Worm (Caenorhabditis elegans) whole organism, late embryonic: ENCODE data around the gene clec-59.

Experiments used
- C08G9.2 ChIP-seq: sonication (generic microtip); optimal IDR thresholded peaks from 2 replicates; lab custom pipeline; 2016; ENCODE audit warnings: mild to moderate bottlenecking, missing genetic modification characterization, moderate library complexity, missing compliant biosample characterization
- C38D4.7 ChIP-seq: fragments of 200-800 bp; sonication (Bioruptor generic); optimal IDR thresholded peaks from 2 replicates; lab custom pipeline; 2018; ENCODE audit warnings: mild to moderate bottlenecking, missing genetic modification characterization, moderate library complexity, missing compliant biosample characterization
- K02D7.2 ChIP-seq: sonication (generic microtip); optimal IDR thresholded peaks from 2 replicates; lab custom pipeline; 2017; ENCODE audit warnings: mild to moderate bottlenecking, missing genetic modification characterization, missing compliant biosample characterization
- K09A11.1 ChIP-seq: sonication (generic microtip); optimal IDR thresholded peaks from 2 replicates; lab custom pipeline; 2017; ENCODE audit warnings: antibody characterized with exemption, mild to moderate bottlenecking, missing genetic modification characterization, missing compliant biosample characterization; ENCODE audit not compliant: insufficient read depth
- T23F11.4 ChIP-seq: fragments of 200-800 bp; sonication (Bioruptor generic); optimal IDR thresholded peaks from 2 replicates; lab custom pipeline; 2018; ENCODE audit warnings: mild to moderate bottlenecking, missing genetic modification characterization, missing compliant biosample characterization
- Y22D7AL.16 ChIP-seq: sonication (generic microtip); optimal IDR thresholded peaks from 2 replicates; lab custom pipeline; 2016; ENCODE audit warnings: missing genetic modification characterization, missing compliant biosample characterization
- ahr-1 ChIP-seq: sonication (generic microtip); optimal IDR thresholded peaks from 2 replicates; lab custom pipeline; 2016; ENCODE audit warnings: missing genetic modification characterization, missing compliant biosample characterization
- ama-1 ChIP-seq: fragments of 150-350 bp; optimal IDR thresholded peaks from 2 replicates; lab custom pipeline; 2014
- ceh-14 ChIP-seq: sonication (generic microtip); optimal IDR thresholded peaks from 2 replicates; lab custom pipeline; 2016; ENCODE audit warnings: missing genotype, missing genetic modification characterization, missing compliant biosample characterization
- ceh-18 ChIP-seq: sonication (generic microtip); optimal IDR thresholded peaks from 2 replicates; lab custom pipeline; 2016; ENCODE audit warnings: missing genetic modification characterization, missing compliant biosample characterization
- ceh-2 ChIP-seq: sonication (generic microtip); optimal IDR thresholded peaks from 2 replicates; lab custom pipeline; 2016; ENCODE audit warnings: missing genotype, missing genetic modification characterization, missing compliant biosample characterization
- ceh-24 ChIP-seq: sonication (generic microtip); optimal IDR thresholded peaks from 2 replicates; lab custom pipeline; 2016; ENCODE audit warnings: mild to moderate bottlenecking, missing genetic modification characterization, missing compliant biosample characterization
- ceh-30 ChIP-seq: fragments of 150-350 bp; optimal IDR thresholded peaks from 2 replicates; lab custom pipeline; 2014; ENCODE audit warnings: missing biosample characterization, missing genetic modification characterization
- ceh-31 ChIP-seq: sonication (generic microtip); optimal IDR thresholded peaks from 2 replicates; lab custom pipeline; 2016; ENCODE audit warnings: missing genetic modification characterization, missing compliant biosample characterization
- ceh-45 ChIP-seq: fragments of 200-800 bp; sonication (Bioruptor generic); IDR thresholded peaks from 2 replicates; pipeline ENCODE4 v1.3.6; 2022; ENCODE audit warnings: missing genetic modification reagents, missing genetic modification characterization, missing compliant biosample characterization
- ceh-48 ChIP-seq: sonication (generic microtip); optimal IDR thresholded peaks from 2 replicates; lab custom pipeline; 2016; ENCODE audit warnings: missing genetic modification characterization, inconsistent platforms, missing compliant biosample characterization
- ceh-6 ChIP-seq: fragments of 200-800 bp; sonication (Bioruptor generic); optimal IDR thresholded peaks from 2 replicates; lab custom pipeline; 2018; ENCODE audit warnings: mild to moderate bottlenecking, missing genetic modification characterization, missing compliant biosample characterization
- ceh-9 ChIP-seq: sonication (generic microtip); optimal IDR thresholded peaks from 2 replicates; lab custom pipeline; 2016; ENCODE audit warnings: mild to moderate bottlenecking, missing genetic modification characterization, inconsistent platforms, missing compliant biosample characterization
- che-1 ChIP-seq: sonication (generic microtip); optimal IDR thresholded peaks from 2 replicates; lab custom pipeline; 2016; ENCODE audit warnings: mild to moderate bottlenecking, missing genetic modification characterization, missing compliant biosample characterization
- dmd-4 ChIP-seq: sonication (generic microtip); optimal IDR thresholded peaks from 2 replicates; lab custom pipeline; 2016; ENCODE audit warnings: borderline replicate concordance, missing genetic modification characterization, missing compliant biosample characterization
- dve-1 ChIP-seq: sonication (generic microtip); optimal IDR thresholded peaks from 2 replicates; lab custom pipeline; 2017; ENCODE audit warnings: antibody characterized with exemption, mild to moderate bottlenecking, missing genetic modification characterization, missing compliant biosample characterization
- elt-2 ChIP-seq: sonication (generic microtip); optimal IDR thresholded peaks from 2 replicates; lab custom pipeline; 2016; ENCODE audit warnings: missing genetic modification reagents, missing genetic modification characterization, missing compliant biosample characterization
- ets-4 ChIP-seq: sonication (generic microtip); optimal IDR thresholded peaks from 2 replicates; lab custom pipeline; 2016; ENCODE audit warnings: missing genetic modification characterization, missing compliant biosample characterization
- eyg-1 ChIP-seq: sonication (generic microtip); optimal IDR thresholded peaks from 2 replicates; lab custom pipeline; 2016; ENCODE audit warnings: missing genotype, missing genetic modification characterization, missing compliant biosample characterization
- fax-1 ChIP-seq: sonication (generic microtip); optimal IDR thresholded peaks from 2 replicates; lab custom pipeline; 2016; ENCODE audit warnings: missing genotype, missing genetic modification characterization, missing compliant biosample characterization
- fkh-6 ChIP-seq: sonication (generic microtip); optimal IDR thresholded peaks from 2 replicates; lab custom pipeline; 2016; ENCODE audit warnings: missing genetic modification characterization, missing compliant biosample characterization
- gmeb-2 ChIP-seq: sonication (generic microtip); optimal IDR thresholded peaks from 2 replicates; lab custom pipeline; 2016; ENCODE audit warnings: missing genetic modification characterization, inconsistent platforms, missing compliant biosample characterization
- hlh-13 ChIP-seq: fragments of 200-800 bp; sonication (Bioruptor generic); optimal IDR thresholded peaks from 2 replicates; lab custom pipeline; 2018; ENCODE audit warnings: mild to moderate bottlenecking, missing genetic modification characterization, missing compliant biosample characterization
- hlh-15 ChIP-seq: sonication (generic microtip); optimal IDR thresholded peaks from 2 replicates; lab custom pipeline; 2016; ENCODE audit warnings: missing genetic modification characterization, missing compliant biosample characterization
- hlh-30 ChIP-seq: sonication (generic microtip); optimal IDR thresholded peaks from 2 replicates; lab custom pipeline; 2017; ENCODE audit warnings: antibody characterized with exemption, missing genetic modification characterization, missing compliant biosample characterization; ENCODE audit not compliant: insufficient read depth
- hlh-8 ChIP-seq: sonication (generic microtip); optimal IDR thresholded peaks from 2 replicates; lab custom pipeline; 2016; ENCODE audit warnings: missing genotype, missing genetic modification characterization, missing compliant biosample characterization
- lim-6 ChIP-seq: sonication (generic microtip); optimal IDR thresholded peaks from 2 replicates; lab custom pipeline; 2016; ENCODE audit warnings: missing genetic modification characterization, missing compliant biosample characterization
- mec-3 ChIP-seq: sonication (generic microtip); optimal IDR thresholded peaks from 2 replicates; lab custom pipeline; 2016; ENCODE audit warnings: borderline replicate concordance, missing genetic modification characterization, missing compliant biosample characterization
- nhr-232 ChIP-seq: sonication (generic microtip); optimal IDR thresholded peaks from 2 replicates; lab custom pipeline; 2016; ENCODE audit warnings: missing genetic modification characterization, missing compliant biosample characterization
- npax-4 ChIP-seq: sonication (generic microtip); optimal IDR thresholded peaks from 2 replicates; lab custom pipeline; 2016; ENCODE audit warnings: missing genetic modification characterization, missing compliant biosample characterization
- pag-3 ChIP-seq: sonication (generic microtip); optimal IDR thresholded peaks from 2 replicates; lab custom pipeline; 2016; ENCODE audit warnings: missing compliant biosample characterization, missing genetic modification characterization, borderline replicate concordance
- pax-1 ChIP-seq: fragments of 150-350 bp; optimal IDR thresholded peaks from 2 replicates; lab custom pipeline; 2014; ENCODE audit warnings: missing biosample characterization, missing genetic modification characterization
- pha-2 ChIP-seq: sonication (generic microtip); optimal IDR thresholded peaks from 2 replicates; lab custom pipeline; 2017; ENCODE audit warnings: mild to moderate bottlenecking, missing genetic modification characterization, missing compliant biosample characterization
- pha-4 ChIP-seq: fragments of 150-350 bp; optimal IDR thresholded peaks from 2 replicates; lab custom pipeline; 2018; ENCODE audit warnings: missing biosample characterization, missing genetic modification reagents, missing genetic modification characterization
- pros-1 ChIP-seq: fragments of 150-350 bp; optimal IDR thresholded peaks from 2 replicates; lab custom pipeline; 2014; ENCODE audit warnings: missing biosample characterization, missing genetic modification reagents, missing genetic modification characterization
- rnt-1 ChIP-seq: sonication (generic microtip); optimal IDR thresholded peaks from 2 replicates; lab custom pipeline; 2016; ENCODE audit warnings: missing genetic modification characterization, missing compliant biosample characterization
- sdc-2 ChIP-seq: sonication (generic microtip); optimal IDR thresholded peaks from 2 replicates; lab custom pipeline; 2016; ENCODE audit warnings: missing genotype, missing genetic modification characterization, missing compliant biosample characterization
- sox-2 ChIP-seq: fragments of 200-800 bp; sonication (Bioruptor generic); IDR thresholded peaks from 2 replicates; pipeline ENCODE4 v1.3.6; 2022; ENCODE audit warnings: missing genetic modification reagents, missing genetic modification characterization, missing compliant biosample characterization
- syd-9 ChIP-seq: sonication (generic microtip); optimal IDR thresholded peaks from 2 replicates; lab custom pipeline; 2016; ENCODE audit warnings: mild to moderate bottlenecking, missing genetic modification characterization, moderate library complexity, missing compliant biosample characterization
- tbx-2 ChIP-seq: sonication (generic microtip); optimal IDR thresholded peaks from 2 replicates; lab custom pipeline; 2016; ENCODE audit warnings: missing genetic modification characterization, missing compliant biosample characterization
- tbx-7 ChIP-seq: sonication (generic microtip); optimal IDR thresholded peaks from 2 replicates; lab custom pipeline; 2016; ENCODE audit warnings: missing genotype, missing genetic modification characterization, missing compliant biosample characterization
- ttx-3 ChIP-seq: sonication (generic microtip); optimal IDR thresholded peaks from 2 replicates; lab custom pipeline; 2016; ENCODE audit warnings: missing genetic modification reagents, missing genetic modification characterization, missing compliant biosample characterization
- unc-3 ChIP-seq, 2 experiments: fragments of 200-800 bp in 1 of 2; sonication (Bioruptor generic) in 1 of 2; sonication (generic microtip) in 1 of 2; conservative IDR thresholded peaks in 1 of 2; optimal IDR thresholded peaks in 1 of 2; 2 replicates each; pipeline versions ENCODE4 v1.3.6 to Lab custom; 2016 to 2022; ENCODE audit warnings: missing compliant biosample characterization in 2 of 2, missing genetic modification characterization in 2 of 2, missing genetic modification reagents in 1 of 2
- unc-42 ChIP-seq: sonication (generic microtip); optimal IDR thresholded peaks from 2 replicates; lab custom pipeline; 2016; ENCODE audit warnings: missing genotype, missing genetic modification characterization, missing compliant biosample characterization
- unc-86 ChIP-seq: sonication (generic microtip); optimal IDR thresholded peaks from 2 replicates; lab custom pipeline; 2016; ENCODE audit warnings: missing genetic modification characterization, missing compliant biosample characterization
- zip-5 ChIP-seq: sonication (generic microtip); optimal IDR thresholded peaks from 2 replicates; lab custom pipeline; 2016; ENCODE audit warnings: missing genetic modification characterization, missing compliant biosample characterization
- ztf-16 ChIP-seq: sonication (generic microtip); optimal IDR thresholded peaks from 2 replicates; lab custom pipeline; 2017; ENCODE audit warnings: missing genetic modification characterization, missing compliant biosample characterization

Gene clec-59

ce11 chrII:10502491-10503063 lies 23.3 kb upstream of the clec-59 start, which contains the start of gene myrf-1:
Gene myrf-1 (minus strand): TSS chrII:10502541.
- TF ChIP-seq ceh-45 (GFP tag; lab: Robert Waterston, UW) (no peak), ceh-18 (peak; percentile 89), gmeb-2 (tag; lab: Kevin White, UChicago) (no peak), dmd-4 (tag; lab: Kevin White, UChicago) (no peak), pha-4 (tag; lab: Kevin White, UChicago) (no peak), ceh-31 (tag; lab: Kevin White, UChicago) (peak; percentile 88), ceh-14 (peak; percentile 41), sdc-2 (tag; lab: Kevin White, UChicago) (peak; percentile 59), T23F11.4 (GFP tag; lab: Kevin White, UChicago) (no peak), rnt-1 (tag; lab: Kevin White, UChicago) (peak; percentile 35), ahr-1 (tag; lab: Kevin White, UChicago) (no peak), fkh-6 (peak; percentile 59), hlh-13 (GFP tag; lab: Kevin White, UChicago) (no peak), eyg-1 (tag; lab: Kevin White, UChicago) (no peak), K09A11.1 (peak; percentile 63), fax-1 (tag; lab: Kevin White, UChicago) (peak; percentile 37), sox-2 (GFP tag; lab: Robert Waterston, UW) (no peak), ama-1 (lab: Kevin White, UChicago) (no peak), Y22D7AL.16 (tag; lab: Kevin White, UChicago) (no peak), mec-3 (tag; lab: Kevin White, UChicago) (no peak), ceh-24 (tag; lab: Kevin White, UChicago) (no peak), nhr-232 (tag; lab: Kevin White, UChicago) (peak; percentile 40), ztf-16 (tag; lab: Kevin White, UChicago) (no peak), pha-2 (tag; lab: Kevin White, UChicago) (no peak), hlh-8 (tag; lab: Kevin White, UChicago) (peak; percentile 44), che-1 (tag; lab: Kevin White, UChicago) (peak; percentile 27), C38D4.7 (GFP tag; lab: Kevin White, UChicago) (no peak), elt-2 (tag; lab: Kevin White, UChicago) (peak; percentile 17), syd-9 (tag; lab: Kevin White, UChicago) (peak; percentile 70), pros-1 (peak; percentile 88), lim-6 (tag; lab: Kevin White, UChicago) (no peak), K02D7.2 (tag; lab: Kevin White, UChicago) (no peak), ceh-9 (tag; lab: Kevin White, UChicago) (no peak), tbx-2 (tag; lab: Kevin White, UChicago) (peak; percentile 94), hlh-15 (tag; lab: Kevin White, UChicago) (no peak), pag-3 (tag; lab: Kevin White, UChicago) (peak; percentile 8), pax-1 (no peak), ceh-48 (no peak), unc-42 (tag; lab: Kevin White, UChicago) (peak; percentile 70), ets-4 (tag; lab: Kevin White, UChicago) (peak; percentile 56), unc-86 (tag; lab: Kevin White, UChicago) (peak; percentile 36), dve-1 (tag; lab: Kevin White, UChicago) (peak; percentile 18), C08G9.2 (peak; percentile 77), npax-4 (tag; lab: Kevin White, UChicago) (no peak), ceh-30 (no peak), zip-5 (tag; lab: Kevin White, UChicago) (no peak), ceh-2 (tag; lab: Kevin White, UChicago) (peak; percentile 45), ttx-3 (tag; lab: Kevin White, UChicago) (no peak), unc-3 (GFP tag; conservative IDR thresholded peaks at IDR 0.05; lab: Robert Waterston, UW) (no peak), unc-3 (tag; optimal IDR thresholded peaks at IDR 0.05; lab: Kevin White, UChicago) (no peak), tbx-7 (tag; lab: Kevin White, UChicago) (peak; percentile 35), hlh-30 (tag; lab: Kevin White, UChicago) (peak; percentile 55), ceh-6 (GFP tag; lab: Kevin White, UChicago) (peak; percentile 21)
